Fruit fly (Drosophila melanogaster) whole organism, pupa: ENCODE measurements around the gene Ir25a.

Experiments
- CG10348 ChIP-seq: fragments of 200-800 bp; sonication (Bioruptor generic); IDR thresholded peaks from 2 replicates; pipeline ENCODE4 v1.3.6; 2022; ENCODE audit warnings: missing biosample characterization, missing genetic modification characterization
- CG12605 ChIP-seq: fragments of 200-800 bp; sonication (Bioruptor generic); IDR thresholded peaks from 2 replicates; pipeline ENCODE4 v1.3.6; 2022; ENCODE audit warnings: missing biosample characterization, missing genetic modification characterization
- CG13204 ChIP-seq: fragments of 200-800 bp; sonication (Bioruptor generic); optimal IDR thresholded peaks from 2 replicates; lab custom pipeline; 2018; ENCODE audit warnings: missing biosample characterization, mild to moderate bottlenecking, missing genetic modification characterization, moderate library complexity
- CG14655 ChIP-seq: fragments of 200-800 bp; sonication (Bioruptor generic); optimal IDR thresholded peaks from 3 replicates; lab custom pipeline; 2017; ENCODE audit warnings: mild to moderate bottlenecking, missing biosample characterization, missing genetic modification reagents, missing genetic modification characterization
- CG15710 ChIP-seq: fragments of 200-800 bp; sonication (Bioruptor generic); optimal IDR thresholded peaks from 2 replicates; lab custom pipeline; 2018; ENCODE audit warnings: missing biosample characterization, mild to moderate bottlenecking, missing genetic modification characterization, moderate library complexity
- CG17806 ChIP-seq: fragments of 200-800 bp; sonication (Bioruptor generic); optimal IDR thresholded peaks from 2 replicates; lab custom pipeline; 2018; ENCODE audit warnings: missing biosample characterization, mild to moderate bottlenecking, missing genetic modification characterization, moderate library complexity
- CG32121 ChIP-seq: fragments of 200-800 bp; sonication (Bioruptor generic); IDR thresholded peaks from 2 replicates; pipeline ENCODE4 v1.3.6; 2022; ENCODE audit warnings: missing biosample characterization, missing genetic modification characterization
- CG34367 ChIP-seq: fragments of 200-800 bp; sonication (Bioruptor generic); optimal IDR thresholded peaks from 2 replicates; lab custom pipeline; 2018; ENCODE audit warnings: missing biosample characterization, mild to moderate bottlenecking, missing genetic modification characterization
- CG4496 ChIP-seq: fragments of 200-800 bp; sonication (Bioruptor generic); IDR thresholded peaks from 3 replicates; pipeline ENCODE4 v1.3.6; 2022; ENCODE audit warnings: missing biosample characterization, missing genetic modification characterization
- CG8159 ChIP-seq: fragments of 200-800 bp; sonication (Bioruptor generic); optimal IDR thresholded peaks from 3 replicates; lab custom pipeline; 2018; ENCODE audit warnings: missing biosample characterization, mild to moderate bottlenecking, missing genetic modification characterization, moderate library complexity
- CG8301 ChIP-seq: fragments of 200-800 bp; sonication (Bioruptor generic); optimal IDR thresholded peaks from 2 replicates; lab custom pipeline; 2018; ENCODE audit warnings: missing biosample characterization, mild to moderate bottlenecking, missing genetic modification characterization
- CG9948 ChIP-seq: fragments of 200-800 bp; sonication (Bioruptor generic); optimal IDR thresholded peaks from 2 replicates; lab custom pipeline; 2018; ENCODE audit warnings: missing biosample characterization, mild to moderate bottlenecking, missing genetic modification characterization, moderate library complexity
- D1 ChIP-seq: fragments of 200-800 bp; sonication (Bioruptor generic); optimal IDR thresholded peaks from 2 replicates; lab custom pipeline; 2018; ENCODE audit warnings: missing biosample characterization, mild to moderate bottlenecking, missing genetic modification characterization, moderate library complexity
- EcR ChIP-seq: fragments of 200-800 bp; sonication (Bioruptor generic); optimal IDR thresholded peaks from 3 replicates; lab custom pipeline; 2019; ENCODE audit warnings: missing biosample characterization, missing genetic modification characterization, mild to moderate bottlenecking, moderate library complexity, missing genetic modification reagents
- Ets98B ChIP-seq: fragments of 200-800 bp; sonication (Bioruptor generic); IDR thresholded peaks from 2 replicates; pipeline ENCODE4 v1.3.6; 2022; ENCODE audit warnings: missing biosample characterization, missing genetic modification characterization
- Pif1A ChIP-seq: fragments of 200-800 bp; sonication (Bioruptor generic); optimal IDR thresholded peaks from 3 replicates; lab custom pipeline; 2016; ENCODE audit warnings: missing biosample characterization, missing genetic modification characterization
- Pif1B ChIP-seq: fragments of 200-800 bp; sonication (Bioruptor generic); optimal IDR thresholded peaks from 3 replicates; lab custom pipeline; 2016; ENCODE audit warnings: missing biosample characterization, missing genetic modification characterization
- Snoo ChIP-seq: fragments of 200-800 bp; sonication (Bioruptor generic); optimal IDR thresholded peaks from 3 replicates; lab custom pipeline; 2017; ENCODE audit warnings: missing biosample characterization, mild to moderate bottlenecking, missing genetic modification characterization, inconsistent platforms
- fd96Ca ChIP-seq: fragments of 200-800 bp; sonication (Bioruptor generic); IDR thresholded peaks from 3 replicates; pipeline ENCODE4 v1.3.6; 2022; ENCODE audit warnings: missing biosample characterization, missing genetic modification characterization
- gl ChIP-seq: fragments of 200-800 bp; sonication (Bioruptor generic); optimal IDR thresholded peaks from 2 replicates; lab custom pipeline; 2018; ENCODE audit warnings: missing biosample characterization, mild to moderate bottlenecking, missing genetic modification characterization
- rn ChIP-seq: fragments of 200-800 bp; sonication (Bioruptor generic); IDR thresholded peaks from 2 replicates; pipeline ENCODE4 v1.3.6; 2022; ENCODE audit warnings: missing biosample characterization, missing genetic modification characterization

The Ir25a gene

dm6 chr2L:4810697-4811490, 24.2 kb downstream of the Ir25a start:
- TF ChIP-seq CG34367 (tag; lab: Kevin White, UChicago) (peak; percentile 6), Snoo (peak; percentile 67), fd96Ca (GFP tag; lab: Robert Waterston, UW) (no peak), CG4496 (GFP tag; lab: Robert Waterston, UW) (0 out of 3 replicates have a peak, but pooled peaks have one; percentile 14), D1 (tag; lab: Kevin White, UChicago) (no peak), CG12605 (no peak), Pif1A (GFP tag; lab: Kevin White, UChicago) (peak; percentile 55), gl (tag; lab: Kevin White, UChicago) (no peak), rn (no peak), CG32121 (GFP tag; lab: Robert Waterston, UW) (no peak), Ets98B (GFP tag; lab: Robert Waterston, UW) (0 out of 2 replicates have a peak, but pooled peaks have one; percentile 10), CG8301 (peak; percentile 62), EcR (GFP tag; lab: Kevin White, UChicago) (peak; percentile 61), CG17806 (peak; percentile 10), Pif1B (peak; percentile 54), CG14655 (peak; percentile 80), CG15710 (tag; lab: Kevin White, UChicago) (peak; percentile 58), CG10348 (GFP tag; lab: Robert Waterston, UW) (no peak), CG9948 (tag; lab: Kevin White, UChicago) (peak; percentile 56), CG8159 (tag; lab: Kevin White, UChicago) (peak; percentile 81), CG13204 (GFP tag; lab: Kevin White, UChicago) (peak; percentile 44)

DNA sequence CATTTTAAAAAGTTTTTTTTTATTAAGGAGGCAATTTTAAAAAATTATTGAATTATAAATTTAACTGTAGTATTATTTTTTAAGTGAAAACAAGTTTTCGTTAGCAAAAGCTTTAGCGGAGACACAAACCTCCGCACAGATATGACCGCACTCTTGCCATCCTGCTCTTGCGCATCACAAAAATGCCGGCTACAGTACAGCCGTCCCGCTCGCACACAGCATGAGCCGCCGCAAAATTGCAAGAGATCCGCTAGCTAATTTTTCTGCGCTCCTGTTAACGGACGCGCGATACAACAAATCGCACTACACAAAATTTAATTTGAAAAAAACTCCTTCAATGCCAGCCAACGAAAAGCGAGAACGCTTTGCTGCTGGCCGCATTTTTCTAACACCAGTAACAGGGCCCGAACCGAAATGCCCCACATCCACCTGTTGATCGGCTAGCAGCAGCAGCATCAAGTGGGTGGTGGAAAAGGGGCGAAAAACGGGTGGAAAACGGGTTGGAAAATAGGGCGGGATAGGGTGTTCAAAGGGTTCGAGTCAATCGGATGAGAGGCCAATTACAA, 25.0 kb downstream of the Ir25a start:
- TF ChIP-seq Pif1A (GFP tag; lab: Kevin White, UChicago) (peak; percentile 9), Snoo (peak; percentile 35), fd96Ca (GFP tag; lab: Robert Waterston, UW) (peak; percentile 43; the same call in 1 of the 3 replicates), D1 (tag; lab: Kevin White, UChicago) (peak; percentile 69), Pif1B (peak; percentile 46), CG14655 (no peak), gl (tag; lab: Kevin White, UChicago) (no peak), CG4496 (GFP tag; lab: Robert Waterston, UW) (peak; percentile 66), CG17806 (peak; percentile 10), CG34367 (tag; lab: Kevin White, UChicago) (no peak), CG15710 (tag; lab: Kevin White, UChicago) (peak; percentile 32), Ets98B (GFP tag; lab: Robert Waterston, UW) (peak; percentile 64), CG12605 (peak; percentile 88), CG32121 (GFP tag; lab: Robert Waterston, UW) (peak; percentile 51; the same call in 1 of the 2 replicates)
- TF ChIP-seq, all 21 proteins: peak for 11

- TF ChIP-seq EcR (GFP tag; lab: Kevin White, UChicago) (peak; percentile 63), CG9948 (tag; lab: Kevin White, UChicago) (no peak), CG13204 (GFP tag; lab: Kevin White, UChicago) (peak; percentile 67), Pif1A (GFP tag; lab: Kevin White, UChicago) (no peak), CG17806 (no peak), Snoo (no peak), CG8301 (no peak)
Measured at dm6 chr2L:4807953-4808604, 27.0 kb downstream of the Ir25a start.

DNA sequence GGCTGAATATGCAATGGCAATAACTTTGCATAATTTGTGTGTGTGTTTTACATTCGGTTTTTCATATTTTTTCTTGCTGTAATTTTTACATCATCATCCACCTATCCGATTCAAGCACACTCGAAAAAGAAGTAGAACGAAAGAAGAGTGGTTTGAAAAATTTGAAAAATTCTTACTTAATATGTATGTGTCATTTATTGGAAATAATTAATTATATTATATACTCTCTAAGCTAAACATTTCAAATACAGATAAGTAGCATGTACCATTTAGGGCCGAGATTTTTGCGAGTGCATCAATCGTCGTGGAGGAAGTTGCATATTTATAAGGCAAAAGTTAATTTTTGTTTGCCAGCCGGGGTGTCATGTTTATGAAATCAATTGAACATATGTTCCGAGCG, 29.0 kb downstream of the Ir25a start:
- TF ChIP-seq CG8159 (tag; lab: Kevin White, UChicago) (peak; percentile 14), rn (no peak), CG14655 (no peak), CG17806 (peak; percentile 3), CG15710 (tag; lab: Kevin White, UChicago) (no peak), CG12605 (no peak), Pif1A (GFP tag; lab: Kevin White, UChicago) (no peak), Ets98B (GFP tag; lab: Robert Waterston, UW) (no peak), CG10348 (GFP tag; lab: Robert Waterston, UW) (no peak), CG9948 (tag; lab: Kevin White, UChicago) (no peak), Pif1B (no peak), fd96Ca (GFP tag; lab: Robert Waterston, UW) (no peak)

- TF ChIP-seq Ets98B (GFP tag; lab: Robert Waterston, UW): 0 out of 2 replicates have a peak, but pooled peaks have one; percentile 23
- TF ChIP-seq CG15710 (tag; lab: Kevin White, UChicago): no peak
- TF ChIP-seq CG12605: no peak
Measured at dm6 chr2L:4801705-4802216, 33.3 kb downstream of the Ir25a start, which contains the start of gene slf. Gene slf (minus strand): TSS chr2L:4801923.
